Worm (Caenorhabditis elegans) whole organism, midembryonic: Measurements from ENCODE around the gene idpp-16.

Source experiments
- ref-1 ChIP-seq: fragments of 200-800 bp; sonication (Bioruptor generic); conservative IDR thresholded peaks from 2 replicates; pipeline ENCODE4 v1.3.6; 2022; ENCODE audit warnings: missing genetic modification reagents, missing genetic modification characterization, missing compliant biosample characterization
- ztf-23 ChIP-seq: fragments of 200-800 bp; sonication (Bioruptor generic); IDR thresholded peaks from 2 replicates; pipeline ENCODE4 v1.3.6; 2022; ENCODE audit warnings: missing genetic modification reagents, missing genetic modification characterization, missing compliant biosample characterization

DNA sequence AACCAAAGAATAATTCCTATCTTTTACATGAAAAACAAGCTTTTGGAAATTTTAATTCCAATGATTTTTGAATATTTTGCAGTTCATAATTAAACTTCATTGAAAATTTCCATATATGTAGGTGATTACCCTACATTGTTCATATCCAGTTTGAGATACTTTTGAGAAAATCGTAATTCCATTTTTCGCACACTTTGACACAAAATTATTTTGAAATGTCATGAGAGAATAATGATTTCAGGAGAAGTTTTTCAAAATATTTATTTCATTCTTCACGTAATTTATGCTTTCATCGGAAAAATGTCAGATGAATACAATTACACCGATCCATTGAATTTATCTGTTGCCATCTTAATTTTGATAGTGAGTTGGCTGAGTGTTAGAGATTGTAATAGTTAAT, 23.1 kb downstream of the idpp-16 start, which contains the start of gene srx-88:
- TF ChIP-seq ref-1 (no peak), ztf-23 (GFP tag; lab: Robert Waterston, UW) (no peak)
